Fruit fly (Drosophila melanogaster) Kc167 (cell line): ENCODE results near the gene CG34135.

ENCODE experiments used
- Myc ChIP-seq: fragments of >200 bp; optimal IDR thresholded peaks from 2 replicates; lab custom pipeline; 2017; ENCODE audit warnings: missing external identifiers
- Sin3A ChIP-seq: fragments of >200 bp; optimal IDR thresholded peaks from 2 replicates; lab custom pipeline; 2018; ENCODE audit warnings: missing external identifiers
- h ChIP-seq: fragments of >200 bp; optimal IDR thresholded peaks from 3 replicates; lab custom pipeline; 2018; ENCODE audit warnings: missing external identifiers
- insv ChIP-seq: fragments of >200 bp; optimal IDR thresholded peaks from 3 replicates; lab custom pipeline; 2018; ENCODE audit warnings: missing external identifiers
- ttk ChIP-seq: sonication (Bioruptor generic); optimal IDR thresholded peaks from 2 replicates; lab custom pipeline; 2017; ENCODE audit warnings: missing external identifiers

DNA sequence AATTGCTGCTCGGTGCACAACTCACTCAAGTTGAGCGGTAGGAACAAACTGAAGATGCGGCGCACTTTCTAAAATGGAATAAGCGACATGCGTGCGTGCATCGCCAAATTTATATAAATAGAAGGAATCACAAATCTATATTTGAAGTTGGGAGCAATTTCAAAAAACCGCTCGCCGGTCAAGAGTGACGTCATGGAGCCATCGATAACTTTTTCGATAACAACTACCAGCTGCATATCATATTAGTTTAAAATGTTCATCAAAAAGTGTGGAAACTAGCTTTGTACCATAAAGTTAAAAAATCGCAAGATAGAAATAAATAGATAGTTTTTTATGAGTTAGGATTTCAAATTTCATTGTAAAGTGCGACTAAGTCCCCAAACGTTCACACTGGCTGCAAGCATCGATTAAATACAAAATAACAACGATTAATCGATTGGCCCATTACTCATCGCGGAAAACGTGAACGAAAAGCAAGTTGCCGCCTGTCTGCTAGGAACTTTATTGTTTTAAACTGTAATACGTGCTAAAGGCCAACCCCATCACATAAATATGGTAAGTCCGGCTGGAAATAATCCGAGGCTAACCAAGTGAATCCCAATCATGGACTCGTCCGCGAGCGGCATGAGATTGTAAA, 33.3 kb upstream of the CG34135 start, which contains the start of the genes Pif1A, Pif1B and CCT7:
- no peak for TF ChIP-seq insv (lab: Kevin White, UChicago)
- no peak for TF ChIP-seq h
- TF ChIP-seq Myc: no peak
- TF ChIP-seq ttk: no peak
- TF ChIP-seq Sin3A (lab: Kevin White, UChicago): no peak
